Fruit fly (Drosophila melanogaster): ENCODE measurements around the gene CG44428.

The CG44428 gene

DNA sequence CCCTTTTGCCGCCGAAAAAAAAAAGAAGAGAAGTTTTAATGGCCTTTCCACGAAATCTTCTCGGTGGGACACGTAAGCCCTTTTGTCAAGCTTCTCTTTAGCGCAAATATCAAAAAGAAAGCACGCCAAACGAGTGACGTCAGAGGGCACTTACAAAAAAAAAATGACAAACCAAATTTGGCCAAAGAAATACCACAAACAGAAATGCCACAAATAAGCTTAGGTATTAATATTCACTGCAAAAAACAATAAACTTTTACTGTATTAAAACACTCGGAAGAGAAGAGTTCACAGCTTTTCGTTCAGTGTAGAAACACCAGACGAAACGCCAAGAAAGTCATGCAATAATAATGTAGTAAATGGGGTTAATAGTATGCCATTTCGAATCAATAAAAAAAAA, 38.1 kb upstream of the CG44428 start (continued):
- peak; percentile 32 for TF ChIP-seq CG32006 (GFP tag; optimal IDR thresholded peaks at IDR 0.05)
- TF ChIP-seq CG10631 (GFP tag; optimal IDR thresholded peaks at IDR 0.05): peak; percentile 38
- no peak for TF ChIP-seq CG3032 (tag; optimal IDR thresholded peaks at IDR 0.05)
- no peak for TF ChIP-seq CG9139 (GFP tag; optimal IDR thresholded peaks at IDR 0.05)
- TF ChIP-seq Eip75B (GFP tag; optimal IDR thresholded peaks at IDR 0.05): peak; percentile 52
- TF ChIP-seq Met (GFP tag; optimal IDR thresholded peaks at IDR 0.05): peak; percentile 75
- TF ChIP-seq OdsH (GFP tag; optimal IDR thresholded peaks at IDR 0.05): peak; percentile 31
- peak; percentile 21; the same call in 1 of the 3 replicates for TF ChIP-seq eg (GFP tag; IDR thresholded peaks at IDR 0.05)
- peak; percentile 69 for TF ChIP-seq esn (GFP tag; optimal IDR thresholded peaks at IDR 0.05)
- peak; percentile 74 for TF ChIP-seq topi (GFP tag; optimal IDR thresholded peaks at IDR 0.05)
- TF ChIP-seq Sox102F (GFP tag; optimal IDR thresholded peaks at IDR 0.05): peak; percentile 72
- TF ChIP-seq net (GFP tag; optimal IDR thresholded peaks at IDR 0.05): peak; percentile 12
- no peak for TF ChIP-seq fd59A (GFP tag; optimal IDR thresholded peaks at IDR 0.05)
- peak; percentile 92 for TF ChIP-seq Eip78C (GFP tag)
- 0 out of 2 replicates have a peak, but pooled peaks have one; percentile 18 for TF ChIP-seq CG11294 (GFP tag; IDR thresholded peaks at IDR 0.05)
- TF ChIP-seq CG8632 (GFP tag; optimal IDR thresholded peaks at IDR 0.05): peak; percentile 49
- TF ChIP-seq dac (GFP tag; optimal IDR thresholded peaks at IDR 0.05): no peak
- TF ChIP-seq ss (GFP tag; optimal IDR thresholded peaks at IDR 0.05): peak in 1 of 2 experiments; percentile 12
- TF ChIP-seq CG6792 (GFP tag; optimal IDR thresholded peaks at IDR 0.05): peak; percentile 38
- peak; percentile 42; the same call in 1 of the 3 replicates for TF ChIP-seq CG8119 (GFP tag; IDR thresholded peaks at IDR 0.05)
- TF ChIP-seq fkh (GFP tag; optimal IDR thresholded peaks at IDR 0.05): no peak
- peak; percentile 5 for TF ChIP-seq vri (GFP tag; optimal IDR thresholded peaks at IDR 0.05)
- peak; percentile 65 for TF ChIP-seq CG34406 (GFP tag; optimal IDR thresholded peaks at IDR 0.05)
- TF ChIP-seq Hr38 (GFP tag; optimal IDR thresholded peaks at IDR 0.05): no peak
- TF ChIP-seq salr (GFP tag; optimal IDR thresholded peaks at IDR 0.05): no peak
- TF ChIP-seq achi (GFP tag; optimal IDR thresholded peaks at IDR 0.05): peak; percentile 52
- TF ChIP-seq CG6276 (GFP tag; optimal IDR thresholded peaks at IDR 0.05): no peak
- TF ChIP-seq spab (GFP tag; optimal IDR thresholded peaks at IDR 0.05): no peak
- no peak for TF ChIP-seq Eip93F (GFP tag; optimal IDR thresholded peaks at IDR 0.05)
- TF ChIP-seq Lpt (GFP tag; optimal IDR thresholded peaks at IDR 0.05): no peak
- TF ChIP-seq Ets21C (GFP tag; optimal IDR thresholded peaks at IDR 0.05): peak; percentile 22
- peak; percentile 61 for TF ChIP-seq CG31627 (GFP tag; optimal IDR thresholded peaks at IDR 0.05)
- TF ChIP-seq cyc (GFP tag; optimal IDR thresholded peaks at IDR 0.05): peak; percentile 59
- TF ChIP-seq CG6854 (GFP tag; optimal IDR thresholded peaks at IDR 0.05): no peak
- no peak for TF ChIP-seq Ets96B (tag; optimal IDR thresholded peaks at IDR 0.05)
- peak; percentile 82 for TF ChIP-seq CG6163 (GFP tag; IDR thresholded peaks at IDR 0.05)
- peak; percentile 45; the same call in 1 of the 2 replicates for TF ChIP-seq CG15336 (GFP tag; IDR thresholded peaks at IDR 0.05)
- peak; percentile 55 for TF ChIP-seq CG3919 (GFP tag; optimal IDR thresholded peaks at IDR 0.05)
- no peak for TF ChIP-seq fd85E (GFP tag; optimal IDR thresholded peaks at IDR 0.05)
- TF ChIP-seq Gug (GFP tag; IDR thresholded peaks at IDR 0.05): no peak
- TF ChIP-seq Hr39 (GFP tag; optimal IDR thresholded peaks at IDR 0.05): peak; percentile 57

DNA sequence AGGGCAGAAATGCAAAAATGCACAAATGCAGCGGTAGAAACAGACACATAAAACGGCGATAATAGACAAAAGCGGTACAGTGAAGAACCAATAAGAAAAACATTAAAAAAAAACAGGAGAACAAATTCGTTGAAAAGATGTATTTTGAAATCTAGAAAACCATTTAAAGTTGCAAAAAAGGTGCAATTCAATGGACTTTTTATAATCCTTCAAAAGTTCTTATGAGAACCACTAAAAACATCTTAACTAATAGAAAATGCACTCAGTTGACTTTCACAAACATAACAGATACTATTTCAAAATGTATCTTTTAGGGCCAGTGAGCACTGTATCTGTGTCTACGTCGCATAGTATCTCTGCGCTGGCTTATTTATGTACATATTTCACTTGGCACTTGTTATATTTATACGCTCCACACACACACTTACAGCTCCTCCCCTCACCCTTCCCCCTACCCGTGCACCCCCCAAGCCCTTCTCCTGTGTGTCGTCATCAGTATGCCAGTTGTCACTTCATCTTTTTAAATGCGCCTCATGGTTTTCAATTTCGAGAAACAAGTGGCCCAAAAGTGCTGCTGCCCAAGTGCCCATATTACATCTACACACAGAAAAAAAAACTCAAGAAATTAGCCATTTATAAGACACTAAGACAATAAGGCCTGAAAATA, 35.6 kb upstream of the CG44428 start:
- TF ChIP-seq Smox (GFP tag; optimal IDR thresholded peaks at IDR 0.05) (no peak), salr (GFP tag; optimal IDR thresholded peaks at IDR 0.05) (peak in 1 of 2 experiments; percentile 15), CG6276 (GFP tag; optimal IDR thresholded peaks at IDR 0.05) (peak; percentile 5), CG32006 (GFP tag; optimal IDR thresholded peaks at IDR 0.05) (peak; percentile 64), net (GFP tag; optimal IDR thresholded peaks at IDR 0.05) (peak; percentile 21), Eip78C (GFP tag) (peak; percentile 71), Lpt (GFP tag; optimal IDR thresholded peaks at IDR 0.05) (peak; percentile 45), ss (GFP tag; optimal IDR thresholded peaks at IDR 0.05) (peak in 1 of 2 experiments; percentile 22), CG3919 (GFP tag; optimal IDR thresholded peaks at IDR 0.05) (no peak), Ets21C (GFP tag; optimal IDR thresholded peaks at IDR 0.05) (no peak), Ets96B (tag; optimal IDR thresholded peaks at IDR 0.05) (peak; percentile 20), Gug (GFP tag; IDR thresholded peaks at IDR 0.05) (peak; percentile 39; the same call in 1 of the 2 replicates), CG31627 (GFP tag; optimal IDR thresholded peaks at IDR 0.05) (peak; percentile 7), CG6808 (GFP tag; optimal IDR thresholded peaks at IDR 0.05) (no peak), achi (GFP tag; optimal IDR thresholded peaks at IDR 0.05) (peak; percentile 33), CG8319 (GFP tag; optimal IDR thresholded peaks at IDR 0.05) (no peak), eg (GFP tag; IDR thresholded peaks at IDR 0.05) (no peak), Sox14 (GFP tag; optimal IDR thresholded peaks at IDR 0.05) (peak; percentile 60), Eip75B (GFP tag; optimal IDR thresholded peaks at IDR 0.05) (no peak), dsx (GFP tag; optimal IDR thresholded peaks at IDR 0.05; ENCODE audit: poor library complexity, severe bottlenecking) (no peak), CG10631 (GFP tag; optimal IDR thresholded peaks at IDR 0.05) (peak; percentile 48), esn (GFP tag; optimal IDR thresholded peaks at IDR 0.05) (no peak), CG11762 (GFP tag; optimal IDR thresholded peaks at IDR 0.05; ENCODE audit: insufficient read depth) (no peak), CG3032 (tag; optimal IDR thresholded peaks at IDR 0.05) (peak; percentile 11)
